Worm (Caenorhabditis elegans) whole organism, L4 larva: ENCODE data around the gene irk-3.
A peak's percentile ranks its signal among the peaks of the same experiment; 100 is the strongest.

ENCODE experiments used
- F44E2.7 ChIP-seq: fragments of 200-800 bp; sonication (Bioruptor generic); IDR thresholded peaks from 2 replicates; pipeline ENCODE4 v2.1.2; 2022; ENCODE audit warnings: missing genetic modification characterization, missing compliant biosample characterization
- T26A8.4 ChIP-seq: fragments of 200-800 bp; sonication (Bioruptor generic); IDR thresholded peaks from 2 replicates; pipeline ENCODE4 v1.3.6; 2022; ENCODE audit warnings: missing genetic modification characterization, missing compliant biosample characterization
- ZK337.2 ChIP-seq: fragments of 200-800 bp; sonication (Bioruptor generic); IDR thresholded peaks from 2 replicates; pipeline ENCODE4 v1.3.6; 2022; ENCODE audit warnings: missing genetic modification reagents, missing genetic modification characterization, missing compliant biosample characterization
- aha-1 ChIP-seq: fragments of 150-350 bp; peaks from one replicate; lab custom pipeline; 2014; ENCODE audit warnings: missing biosample characterization, missing genetic modification characterization
- ceh-28 ChIP-seq: fragments of 150-350 bp; optimal IDR thresholded peaks from 2 replicates; lab custom pipeline; 2014; ENCODE audit warnings: missing biosample characterization, missing genetic modification reagents, missing genetic modification characterization
- daf-16 ChIP-seq, 3 experiments: sonication (generic microtip); optimal IDR thresholded peaks; 2 replicates each; lab custom pipeline; 2016 to 2017; ENCODE audit warnings: missing genetic modification characterization in 3 of 3, missing genetic modification reagents in 3 of 3, mild to moderate bottlenecking in 2 of 3, missing compliant biosample characterization in 2 of 3, missing biosample characterization in 1 of 3, moderate library complexity in 1 of 3
- dpl-1 ChIP-seq: fragments of 150-350 bp; optimal IDR thresholded peaks from 2 replicates; lab custom pipeline; 2014; ENCODE audit warnings: missing biosample characterization, missing genetic modification reagents, missing genetic modification characterization
- duxl-1 ChIP-seq: sonication (generic microtip); optimal IDR thresholded peaks from 2 replicates; lab custom pipeline; 2016; ENCODE audit warnings: mild to moderate bottlenecking, missing genetic modification characterization, moderate library complexity, missing compliant biosample characterization; ENCODE audit not compliant: poor library complexity
- dve-1 ChIP-seq: sonication (generic microtip); optimal IDR thresholded peaks from 2 replicates; lab custom pipeline; 2017; ENCODE audit warnings: antibody characterized with exemption, mild to moderate bottlenecking, missing genetic modification characterization, missing compliant biosample characterization; ENCODE audit not compliant: insufficient read depth
- egl-43 ChIP-seq: fragments of 200-800 bp; sonication (Bioruptor generic); IDR thresholded peaks from 2 replicates; pipeline ENCODE4 v1.3.6; 2022; ENCODE audit warnings: missing genetic modification reagents, missing genetic modification characterization, missing compliant biosample characterization
- fkh-10 ChIP-seq: fragments of 150-350 bp; optimal IDR thresholded peaks from 2 replicates; lab custom pipeline; 2014; ENCODE audit warnings: missing biosample characterization, missing genetic modification reagents, missing genetic modification characterization
- hlh-11 ChIP-seq: fragments of 200-800 bp; sonication (Bioruptor generic); optimal IDR thresholded peaks from 2 replicates; lab custom pipeline; 2018; ENCODE audit warnings: mild to moderate bottlenecking, missing genetic modification characterization, missing compliant biosample characterization
- hlh-30 ChIP-seq: sonication (generic microtip); optimal IDR thresholded peaks from 2 replicates; lab custom pipeline; 2017; ENCODE audit warnings: antibody characterized with exemption, mild to moderate bottlenecking, missing genetic modification characterization, missing compliant biosample characterization; ENCODE audit not compliant: insufficient read depth
- hmg-1.1 ChIP-seq: fragments of 200-800 bp; sonication (Bioruptor generic); IDR thresholded peaks from 2 replicates; pipeline ENCODE4 v1.3.6; 2022; ENCODE audit warnings: missing genetic modification reagents, missing genetic modification characterization, missing compliant biosample characterization
- lin-1 ChIP-seq: fragments of 200-800 bp; sonication (Bioruptor generic); IDR thresholded peaks from 2 replicates; pipeline ENCODE4 v1.3.6; 2022; ENCODE audit warnings: missing genetic modification reagents, missing genetic modification characterization, missing compliant biosample characterization
- lin-15B ChIP-seq: fragments of 150-350 bp; sonication (generic microtip); optimal IDR thresholded peaks from 3 replicates; lab custom pipeline; 2014; ENCODE audit warnings: missing biosample characterization, missing genetic modification characterization
- lsy-2 ChIP-seq, 2 experiments: fragments of 150-350 bp in 1 of 2; sonication (generic microtip) in 1 of 2; optimal IDR thresholded peaks; 2 replicates each; lab custom pipeline; 2014 to 2017; ENCODE audit warnings: missing biosample characterization in 2 of 2, missing genetic modification characterization in 2 of 2
- mdl-1 ChIP-seq, 2 experiments: fragments of 150-350 bp in 1 of 2; sonication (generic microtip) in 1 of 2; optimal IDR thresholded peaks; 2 replicates each; lab custom pipeline; 2014 to 2017; ENCODE audit warnings: missing biosample characterization in 2 of 2, missing genetic modification characterization in 2 of 2
- mdt-29 ChIP-seq: fragments of 200-800 bp; sonication (Bioruptor generic); IDR thresholded peaks from 2 replicates; pipeline ENCODE4 v1.3.6; 2022; ENCODE audit warnings: missing genetic modification reagents, missing genetic modification characterization, missing compliant biosample characterization
- mep-1 ChIP-seq: fragments of 150-350 bp; sonication (generic microtip); optimal IDR thresholded peaks from 3 replicates; lab custom pipeline; 2014; ENCODE audit warnings: missing biosample characterization, missing genetic modification characterization
- mes-2 ChIP-seq: sonication (generic microtip); optimal IDR thresholded peaks from 2 replicates; lab custom pipeline; 2016; ENCODE audit warnings: missing genotype, mild to moderate bottlenecking, missing genetic modification characterization, missing compliant biosample characterization; ENCODE audit not compliant: poor library complexity, severe bottlenecking
- mxl-2 ChIP-seq: fragments of 200-800 bp; sonication (Bioruptor generic); conservative IDR thresholded peaks from 2 replicates; pipeline ENCODE4 v1.3.6; 2022; ENCODE audit warnings: missing genetic modification reagents, missing genetic modification characterization, missing compliant biosample characterization
- mxl-3 ChIP-seq: fragments of 200-800 bp; sonication (Bioruptor generic); optimal IDR thresholded peaks from 2 replicates; lab custom pipeline; 2018; ENCODE audit warnings: mild to moderate bottlenecking, missing genetic modification characterization, missing compliant biosample characterization
- nhr-10 ChIP-seq: fragments of 150-350 bp; optimal IDR thresholded peaks from 2 replicates; lab custom pipeline; 2014; ENCODE audit warnings: missing biosample characterization, missing genetic modification characterization
- nhr-11 ChIP-seq: fragments of 150-350 bp; optimal IDR thresholded peaks from 2 replicates; lab custom pipeline; 2014; ENCODE audit warnings: missing biosample characterization, missing genetic modification characterization
- nhr-25 ChIP-seq: sonication (generic microtip); optimal IDR thresholded peaks from 2 replicates; lab custom pipeline; 2017; ENCODE audit warnings: missing genetic modification characterization, mild to moderate bottlenecking, missing compliant biosample characterization, antibody characterized with exemption, moderate library complexity, borderline replicate concordance; ENCODE audit not compliant: insufficient read depth
- nhr-28 ChIP-seq: fragments of 150-350 bp; optimal IDR thresholded peaks from 2 replicates; lab custom pipeline; 2014; ENCODE audit warnings: missing biosample characterization, missing genetic modification characterization
- nhr-42 ChIP-seq: fragments of 200-800 bp; sonication (Bioruptor generic); IDR thresholded peaks from 2 replicates; pipeline ENCODE4 v1.3.6; 2022; ENCODE audit warnings: missing genetic modification characterization, missing compliant biosample characterization
- nhr-48 ChIP-seq: sonication (generic microtip); optimal IDR thresholded peaks from 2 replicates; lab custom pipeline; 2016; ENCODE audit warnings: mild to moderate bottlenecking, missing genetic modification characterization, missing compliant biosample characterization
- nhr-6 ChIP-seq: fragments of 150-350 bp; optimal IDR thresholded peaks from 2 replicates; lab custom pipeline; 2014; ENCODE audit warnings: missing biosample characterization, missing genetic modification characterization
- nhr-77 ChIP-seq: fragments of 150-350 bp; optimal IDR thresholded peaks from 2 replicates; lab custom pipeline; 2014; ENCODE audit warnings: missing biosample characterization, missing genetic modification characterization
- pha-4 ChIP-seq, 2 experiments: fragments of 150-350 bp in 1 of 2; fragments of 200-800 bp in 1 of 2; sonication (Bioruptor generic) in 1 of 2; IDR thresholded peaks in 1 of 2; optimal IDR thresholded peaks in 1 of 2; 2 replicates each; pipeline versions ENCODE4 v1.3.6 to Lab custom; 2014 to 2022; ENCODE audit warnings: missing genetic modification characterization in 2 of 2, missing genetic modification reagents in 2 of 2, missing biosample characterization in 1 of 2, missing compliant biosample characterization in 1 of 2
- pqm-1 ChIP-seq: sonication (generic microtip); optimal IDR thresholded peaks from 2 replicates; lab custom pipeline; 2017; ENCODE audit warnings: missing biosample characterization, missing genetic modification characterization
- sdz-12 ChIP-seq: fragments of 200-800 bp; sonication (Bioruptor generic); optimal IDR thresholded peaks from 2 replicates; lab custom pipeline; 2018; ENCODE audit warnings: mild to moderate bottlenecking, missing genetic modification characterization, missing compliant biosample characterization
- spr-1 ChIP-seq: sonication (generic microtip); optimal IDR thresholded peaks from 2 replicates; lab custom pipeline; 2016; ENCODE audit warnings: mild to moderate bottlenecking, missing genetic modification characterization, missing compliant biosample characterization
- spr-3 ChIP-seq: fragments of 200-800 bp; sonication (Bioruptor generic); optimal IDR thresholded peaks from 2 replicates; lab custom pipeline; 2018; ENCODE audit warnings: mild to moderate bottlenecking, missing genetic modification characterization, missing compliant biosample characterization
- unc-130 ChIP-seq: sonication (generic microtip); optimal IDR thresholded peaks from 2 replicates; lab custom pipeline; 2016; ENCODE audit warnings: missing genetic modification reagents, missing genetic modification characterization, missing compliant biosample characterization
- unc-62 ChIP-seq, 3 experiments: fragments of 150-350 bp in 1 of 3; sonication (generic microtip); optimal IDR thresholded peaks in 2 of 3; peaks in 1 of 3; 1 replicate in 1 of 3; 2 replicates in 2 of 3; lab custom pipeline; 2014 to 2017; ENCODE audit warnings: missing biosample characterization in 3 of 3, missing genetic modification characterization in 3 of 3, missing genetic modification reagents in 3 of 3, missing genotype in 1 of 3
- ztf-7 ChIP-seq: fragments of 150-350 bp; optimal IDR thresholded peaks from 2 replicates; lab custom pipeline; 2014; ENCODE audit warnings: missing biosample characterization, missing genetic modification characterization

The irk-3 gene

ce11 chrX:14322793-14323192 is 47.4 kb downstream of the irk-3 start:
- no peak for TF ChIP-seq sdz-12 (GFP tag; lab: Kevin White, UChicago)
- TF ChIP-seq nhr-28 (tag; lab: Kevin White, UChicago), result peak; percentile 28
- TF ChIP-seq, all 104 proteins: peak for 1

ce11 chrX:14320298-14320697 is 49.9 kb downstream of the irk-3 start, which contains the start of gene C11H1.9:
Gene C11H1.9, minus strand, starts transcription at chrX:14320398.
- TF ChIP-seq aha-1 (tag; lab: Kevin White, UChicago), result peak; percentile 39
- no peak for TF ChIP-seq nhr-28 (tag; lab: Kevin White, UChicago)

- TF ChIP-seq fkh-10 (GFP tag; lab: Kevin White, UChicago) (peak; percentile 24), spr-1 (tag; lab: Kevin White, UChicago) (no peak)
Observed at ce11 chrX:14316132-14316531, 54.1 kb downstream of the irk-3 start.

ce11 chrX:14313627-14314026 is 56.6 kb downstream of the irk-3 start, which contains the start of gene prx-1:
Gene prx-1, plus strand, starts transcription at chrX:14313927.
- no peak for TF ChIP-seq spr-3 (GFP tag; lab: Kevin White, UChicago)
- peak; percentile 3 for TF ChIP-seq hlh-30 (tag; lab: Kevin White, UChicago)
- TF ChIP-seq unc-130 (GFP tag; lab: Kevin White, UChicago), result no peak
- TF ChIP-seq ceh-28 (tag; lab: Kevin White, UChicago), result no peak
- TF ChIP-seq ZK337.2, result no peak
- no peak for TF ChIP-seq F44E2.7 (GFP tag; lab: Robert Waterston, UW)
- TF ChIP-seq pqm-1 (tag; lab: Kevin White, UChicago), result no peak
- no peak for TF ChIP-seq pha-4 (GFP tag; IDR thresholded peaks at IDR 0.05; lab: Robert Waterston, UW)
- TF ChIP-seq pha-4 (tag; optimal IDR thresholded peaks at IDR 0.05; lab: Kevin White, UChicago), result no peak
- TF ChIP-seq dve-1 (tag; lab: Kevin White, UChicago), result peak; percentile 21
- TF ChIP-seq nhr-28 (tag; lab: Kevin White, UChicago), result peak; percentile 62
- TF ChIP-seq unc-62 (GFP tag; optimal IDR thresholded peaks at IDR 0.05 in 1 of 2; lab: Kevin White, UChicago), result no peak
- no peak for TF ChIP-seq unc-62 (tag; optimal IDR thresholded peaks at IDR 0.05; lab: Kevin White, UChicago)

- TF ChIP-seq unc-62 (GFP tag; optimal IDR thresholded peaks at IDR 0.05 in 1 of 2; lab: Kevin White, UChicago) (peak in 1 of 2 experiments; percentile 98), unc-62 (tag; optimal IDR thresholded peaks at IDR 0.05; lab: Kevin White, UChicago) (no peak), mdt-29 (GFP tag; lab: Robert Waterston, UW) (no peak), hlh-11 (tag; lab: Kevin White, UChicago) (peak; percentile 93), nhr-6 (tag; lab: Kevin White, UChicago) (peak; percentile 62), mdl-1 (tag; optimal IDR thresholded peaks at IDR 0.05; lab: Kevin White, UChicago) (peak in 1 of 2 experiments; percentile 73), dpl-1 (GFP tag; lab: Kevin White, UChicago) (peak; percentile 42), hlh-30 (tag; lab: Kevin White, UChicago) (peak; percentile 73), egl-43 (GFP tag; lab: Robert Waterston, UW) (no peak), nhr-28 (tag; lab: Kevin White, UChicago) (peak; percentile 97), mep-1 (tag; lab: Kevin White, UChicago) (peak; percentile 93), ztf-7 (tag; lab: Kevin White, UChicago) (peak; percentile 62), nhr-42 (GFP tag; lab: Robert Waterston, UW) (no peak), aha-1 (tag; lab: Kevin White, UChicago) (peak; percentile 90), lsy-2 (tag; optimal IDR thresholded peaks at IDR 0.05; lab: Kevin White, UChicago) (peak; percentile 89 to 95), nhr-25 (tag; lab: Kevin White, UChicago) (peak; percentile 24), lin-1 (GFP tag; lab: Robert Waterston, UW) (peak; percentile 46; the same call in 1 of the 2 replicates), duxl-1 (tag; lab: Kevin White, UChicago) (peak; percentile 44), dve-1 (tag; lab: Kevin White, UChicago) (peak; percentile 78), T26A8.4 (GFP tag; lab: Robert Waterston, UW) (no peak), nhr-48 (tag; lab: Kevin White, UChicago) (peak; percentile 48), mxl-2 (GFP tag; lab: Robert Waterston, UW) (no peak), nhr-10 (peak; percentile 15), daf-16 (GFP tag; optimal IDR thresholded peaks at IDR 0.05; lab: Kevin White, UChicago) (peak; percentile 8 to 22), daf-16 (tag; optimal IDR thresholded peaks at IDR 0.05; lab: Kevin White, UChicago) (peak; percentile 67), nhr-11 (tag; lab: Kevin White, UChicago) (peak; percentile 58), mxl-3 (GFP tag; lab: Kevin White, UChicago) (peak; percentile 75), hmg-1.1 (GFP tag; lab: Robert Waterston, UW) (peak; percentile 82), lin-15B (tag; lab: Kevin White, UChicago) (no peak), mes-2 (tag; lab: Kevin White, UChicago) (peak; percentile 88), nhr-77 (tag; lab: Kevin White, UChicago) (peak; percentile 26)
Observed at ce11 chrX:14312416-14312815, 57.8 kb downstream of the irk-3 start.
